Fruit fly (Drosophila melanogaster) whole organism, prepupa: ENCODE measurements around the gene CG4020.
A peak's percentile ranks its signal among the peaks of the same experiment; 100 is the strongest.

ENCODE experiments used
- Blimp-1 ChIP-seq: fragments of 200-800 bp; sonication (Bioruptor generic); optimal IDR thresholded peaks from 3 replicates; lab custom pipeline; 2017; ENCODE audit warnings: missing biosample characterization, missing genetic modification characterization, mild to moderate bottlenecking, moderate library complexity, missing genetic modification reagents
- CG10631 ChIP-seq: fragments of 200-800 bp; sonication (Bioruptor generic); optimal IDR thresholded peaks from 2 replicates; lab custom pipeline; 2016; ENCODE audit warnings: missing biosample characterization, missing genetic modification characterization
- CG10669 ChIP-seq: fragments of 200-800 bp; sonication (Bioruptor generic); optimal IDR thresholded peaks from 3 replicates; lab custom pipeline; 2018; ENCODE audit warnings: missing biosample characterization, mild to moderate bottlenecking, missing genetic modification characterization, moderate library complexity
- CG11294 ChIP-seq: fragments of 200-800 bp; sonication (Bioruptor generic); IDR thresholded peaks from 2 replicates; pipeline ENCODE4 v1.3.6; 2022; ENCODE audit warnings: missing biosample characterization, missing genetic modification characterization
- CG11762 ChIP-seq: fragments of 200-800 bp; sonication (Bioruptor generic); optimal IDR thresholded peaks from 3 replicates; lab custom pipeline; 2016; ENCODE audit warnings: missing biosample characterization, missing genetic modification characterization; ENCODE audit not compliant: insufficient read depth
- CG11902 ChIP-seq: fragments of 200-800 bp; sonication (Bioruptor generic); optimal IDR thresholded peaks from 3 replicates; lab custom pipeline; 2016; ENCODE audit warnings: missing biosample characterization, missing genetic modification characterization
- CG15336 ChIP-seq: fragments of 200-800 bp; sonication (Bioruptor generic); IDR thresholded peaks from 2 replicates; pipeline ENCODE4 v1.3.6; 2022; ENCODE audit warnings: missing biosample characterization, missing genetic modification characterization
- CG1621 ChIP-seq: fragments of 200-800 bp; sonication (Bioruptor generic); optimal IDR thresholded peaks from 3 replicates; lab custom pipeline; 2018; ENCODE audit warnings: missing biosample characterization, mild to moderate bottlenecking, missing genetic modification characterization
- CG31627 ChIP-seq: fragments of 200-800 bp; sonication (Bioruptor generic); optimal IDR thresholded peaks from 3 replicates; lab custom pipeline; 2016; ENCODE audit warnings: missing biosample characterization, missing genetic modification characterization
- CG32006 ChIP-seq: fragments of 200-800 bp; sonication (Bioruptor generic); optimal IDR thresholded peaks from 3 replicates; lab custom pipeline; 2017; ENCODE audit warnings: missing biosample characterization, mild to moderate bottlenecking, missing genetic modification characterization
- CG34406 ChIP-seq: fragments of 200-800 bp; sonication (Bioruptor generic); optimal IDR thresholded peaks from 3 replicates; lab custom pipeline; 2016; ENCODE audit warnings: missing biosample characterization, missing genetic modification characterization
- CG3919 ChIP-seq: fragments of 200-800 bp; sonication (Bioruptor generic); optimal IDR thresholded peaks from 3 replicates; lab custom pipeline; 2016; ENCODE audit warnings: missing biosample characterization, missing genetic modification characterization
- CG4318 ChIP-seq: fragments of 200-800 bp; sonication (Bioruptor generic); optimal IDR thresholded peaks from 3 replicates; lab custom pipeline; 2017; ENCODE audit warnings: missing biosample characterization, mild to moderate bottlenecking, missing genetic modification characterization
- CG6808 ChIP-seq: fragments of 200-800 bp; sonication (Bioruptor generic); optimal IDR thresholded peaks from 3 replicates; lab custom pipeline; 2017; ENCODE audit warnings: missing biosample characterization, missing genetic modification characterization, mild to moderate bottlenecking, moderate library complexity, missing genetic modification reagents
- CG6854 ChIP-seq: fragments of 200-800 bp; sonication (Bioruptor generic); optimal IDR thresholded peaks from 2 replicates; lab custom pipeline; 2017; ENCODE audit warnings: missing biosample characterization, mild to moderate bottlenecking, missing genetic modification characterization
- CG7368 ChIP-seq: fragments of 200-800 bp; sonication (Bioruptor generic); optimal IDR thresholded peaks from 3 replicates; lab custom pipeline; 2016; ENCODE audit warnings: missing biosample characterization, missing genetic modification characterization
- CG8119 ChIP-seq: fragments of 200-800 bp; sonication (Bioruptor generic); IDR thresholded peaks from 3 replicates; pipeline ENCODE4 v1.3.6; 2022; ENCODE audit warnings: missing biosample characterization, missing genetic modification characterization
- CG8319 ChIP-seq: fragments of 200-800 bp; sonication (Bioruptor generic); optimal IDR thresholded peaks from 3 replicates; lab custom pipeline; 2016; ENCODE audit warnings: missing biosample characterization, missing genetic modification characterization
- CG9139 ChIP-seq: fragments of 200-800 bp; sonication (Bioruptor generic); optimal IDR thresholded peaks from 3 replicates; lab custom pipeline; 2017; ENCODE audit warnings: missing biosample characterization, mild to moderate bottlenecking, missing genetic modification characterization
- Eip75B ChIP-seq: fragments of 200-800 bp; sonication (Bioruptor generic); optimal IDR thresholded peaks from 3 replicates; lab custom pipeline; 2016; ENCODE audit warnings: missing biosample characterization, missing genetic modification characterization
- Eip78C ChIP-seq: fragments of 200-800 bp; sonication (Bioruptor generic); peaks from one replicate; lab custom pipeline; 2016; ENCODE audit warnings: missing biosample characterization, missing genetic modification characterization
- Eip93F ChIP-seq: fragments of 200-800 bp; sonication (Bioruptor generic); optimal IDR thresholded peaks from 2 replicates; lab custom pipeline; 2016; ENCODE audit warnings: missing biosample characterization, mild to moderate bottlenecking, missing genetic modification characterization
- Ets21C ChIP-seq: fragments of 200-800 bp; sonication (Bioruptor generic); optimal IDR thresholded peaks from 3 replicates; lab custom pipeline; 2016; ENCODE audit warnings: missing biosample characterization, missing genetic modification characterization
- Ets96B ChIP-seq: fragments of 200-800 bp; optimal IDR thresholded peaks from 2 replicates; lab custom pipeline; 2019; ENCODE audit warnings: missing biosample characterization, mild to moderate bottlenecking, missing genetic modification characterization, moderate library complexity
- Gug ChIP-seq: fragments of 200-800 bp; sonication (Bioruptor generic); IDR thresholded peaks from 2 replicates; pipeline ENCODE4 v1.3.6; 2022; ENCODE audit warnings: missing biosample characterization, missing genetic modification characterization
- Hr38 ChIP-seq: sonication (Bioruptor generic); optimal IDR thresholded peaks from 2 replicates; lab custom pipeline; 2016; ENCODE audit warnings: missing biosample characterization, missing genetic modification characterization
- Hr39 ChIP-seq: fragments of 200-800 bp; sonication (Bioruptor generic); optimal IDR thresholded peaks from 2 replicates; lab custom pipeline; 2016; ENCODE audit warnings: missing biosample characterization, missing genetic modification characterization
- Hr4 ChIP-seq: fragments of 200-800 bp; sonication (Bioruptor generic); optimal IDR thresholded peaks from 3 replicates; lab custom pipeline; 2016; ENCODE audit warnings: missing biosample characterization, missing genetic modification characterization
- Lpt ChIP-seq: fragments of 200-800 bp; sonication (Bioruptor generic); optimal IDR thresholded peaks from 3 replicates; lab custom pipeline; 2016; ENCODE audit warnings: missing biosample characterization, missing genetic modification characterization
- Met ChIP-seq: fragments of 200-800 bp; sonication (Bioruptor generic); optimal IDR thresholded peaks from 3 replicates; lab custom pipeline; 2016; ENCODE audit warnings: missing biosample characterization, missing genetic modification characterization
- Smox ChIP-seq: fragments of 200-800 bp; sonication (Bioruptor generic); optimal IDR thresholded peaks from 3 replicates; lab custom pipeline; 2016; ENCODE audit warnings: missing biosample characterization, missing genetic modification characterization
- Sox102F ChIP-seq: fragments of 200-800 bp; sonication (Bioruptor generic); optimal IDR thresholded peaks from 2 replicates; lab custom pipeline; 2016; ENCODE audit warnings: missing biosample characterization, mild to moderate bottlenecking, missing genetic modification characterization
- Sox14 ChIP-seq: fragments of 200-800 bp; sonication (Bioruptor generic); optimal IDR thresholded peaks from 3 replicates; lab custom pipeline; 2016; ENCODE audit warnings: missing biosample characterization, missing genetic modification characterization
- Sox15 ChIP-seq: fragments of 200-800 bp; sonication (Bioruptor generic); optimal IDR thresholded peaks from 3 replicates; lab custom pipeline; 2016; ENCODE audit warnings: missing biosample characterization, missing genetic modification characterization
- achi ChIP-seq: fragments of 200-800 bp; sonication (Bioruptor generic); optimal IDR thresholded peaks from 3 replicates; lab custom pipeline; 2016; ENCODE audit warnings: missing biosample characterization, missing genetic modification characterization
- acj6 ChIP-seq: fragments of 200-800 bp; sonication (Bioruptor generic); optimal IDR thresholded peaks from 3 replicates; lab custom pipeline; 2016; ENCODE audit warnings: missing biosample characterization, missing genetic modification characterization
- cyc ChIP-seq: fragments of 200-800 bp; sonication (Bioruptor generic); optimal IDR thresholded peaks from 3 replicates; lab custom pipeline; 2016; ENCODE audit warnings: missing biosample characterization, missing genetic modification characterization
- esn ChIP-seq: fragments of 200-800 bp; sonication (Bioruptor generic); optimal IDR thresholded peaks from 2 replicates; lab custom pipeline; 2016; ENCODE audit warnings: missing biosample characterization, mild to moderate bottlenecking, missing genetic modification characterization, moderate library complexity
- fd59A ChIP-seq: fragments of 200-800 bp; sonication (Bioruptor generic); optimal IDR thresholded peaks from 2 replicates; lab custom pipeline; 2017; ENCODE audit warnings: missing biosample characterization, mild to moderate bottlenecking, missing genetic modification characterization, missing genetic modification reagents
- lz ChIP-seq: fragments of 200-800 bp; sonication (Bioruptor generic); optimal IDR thresholded peaks from 3 replicates; lab custom pipeline; 2016; ENCODE audit warnings: missing biosample characterization, missing genetic modification characterization
- net ChIP-seq: fragments of 200-800 bp; sonication (Bioruptor generic); optimal IDR thresholded peaks from 3 replicates; lab custom pipeline; 2016; ENCODE audit warnings: missing biosample characterization, missing genetic modification characterization
- pdm3 ChIP-seq: fragments of 200-800 bp; sonication (Bioruptor generic); optimal IDR thresholded peaks from 3 replicates; lab custom pipeline; 2016; ENCODE audit warnings: missing biosample characterization, missing genetic modification characterization
- salr ChIP-seq, 2 experiments: fragments of 200-800 bp; sonication (Bioruptor generic); optimal IDR thresholded peaks; 3 replicates each; lab custom pipeline; 2016 to 2018; ENCODE audit warnings: missing biosample characterization in 2 of 2, missing genetic modification characterization in 2 of 2, mild to moderate bottlenecking in 1 of 2
- spab ChIP-seq: fragments of 200-800 bp; sonication (Bioruptor generic); optimal IDR thresholded peaks from 2 replicates; lab custom pipeline; 2017; ENCODE audit warnings: missing biosample characterization, mild to moderate bottlenecking, missing genetic modification characterization, missing genetic modification reagents
- ss ChIP-seq, 2 experiments: fragments of 200-800 bp; sonication (Bioruptor generic); optimal IDR thresholded peaks; 2 replicates in 1 of 2; 3 replicates in 1 of 2; lab custom pipeline; 2017 to 2018; ENCODE audit warnings: mild to moderate bottlenecking in 2 of 2, missing biosample characterization in 2 of 2, missing genetic modification characterization in 2 of 2, moderate library complexity in 1 of 2
- svp ChIP-seq: fragments of 200-800 bp; sonication (Bioruptor generic); peaks from one replicate; lab custom pipeline; 2016; ENCODE audit warnings: missing biosample characterization, missing genetic modification characterization

Gene CG4020

DNA sequence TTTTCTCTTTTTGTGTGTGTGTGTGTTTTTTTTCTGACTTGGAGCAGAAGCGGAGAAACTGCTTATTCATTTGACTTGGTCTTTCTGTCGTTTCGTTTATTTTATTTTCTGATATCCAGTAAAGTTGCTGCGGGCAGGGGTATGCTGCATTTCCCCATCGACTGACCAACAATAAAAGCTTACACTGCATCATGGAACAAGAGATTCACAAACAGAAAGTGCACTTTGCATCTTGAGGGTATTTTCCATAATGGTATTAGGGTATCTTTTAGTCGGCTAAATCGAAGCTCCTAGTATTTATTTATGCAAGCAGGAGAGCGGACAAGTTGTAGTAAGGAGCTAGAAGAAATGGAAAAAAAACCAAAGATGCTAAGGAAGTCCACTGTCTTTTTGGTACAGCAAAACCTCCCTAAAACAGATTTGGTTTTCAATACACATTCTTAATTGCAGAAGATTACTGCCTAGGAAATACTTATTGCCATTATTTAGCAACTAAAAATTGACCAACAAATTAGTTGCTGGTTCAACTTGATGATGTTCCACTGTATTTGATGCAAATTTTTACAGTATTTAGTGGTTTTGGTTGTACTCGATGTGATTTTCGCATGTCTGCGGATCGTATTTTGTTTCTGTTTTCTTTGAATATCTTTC lies 26.9 kb downstream of the CG4020 start (continued):
- peak; percentile 75 for TF ChIP-seq lz (GFP tag; lab: Kevin White, UChicago)
- peak; percentile 96 for TF ChIP-seq Eip78C (GFP tag; lab: Kevin White, UChicago)
- TF ChIP-seq Sox102F (GFP tag; lab: Kevin White, UChicago) = peak; percentile 60
- peak; percentile 22 for TF ChIP-seq CG9139
- peak; percentile 82 for TF ChIP-seq cyc (GFP tag; lab: Kevin White, UChicago)
- peak; percentile 66 to 72 for TF ChIP-seq ss (GFP tag; optimal IDR thresholded peaks at IDR 0.05; lab: Kevin White, UChicago)
- peak; percentile 90 for TF ChIP-seq CG15336
- peak; percentile 86 for TF ChIP-seq svp (GFP tag; lab: Kevin White, UChicago)
- peak; percentile 68 for TF ChIP-seq esn (GFP tag; lab: Kevin White, UChicago)
- peak; percentile 74 for TF ChIP-seq acj6 (GFP tag; lab: Kevin White, UChicago)
- TF ChIP-seq CG7368 (GFP tag; lab: Kevin White, UChicago) = peak; percentile 68
- TF ChIP-seq CG8119 = peak; percentile 88
- TF ChIP-seq CG8319 (GFP tag; lab: Kevin White, UChicago) = peak; percentile 48
- TF ChIP-seq CG11902 (GFP tag; lab: Kevin White, UChicago) = peak; percentile 59
- TF ChIP-seq CG10631 (GFP tag; lab: Kevin White, UChicago) = peak; percentile 76
- TF ChIP-seq Ets96B (tag; lab: Kevin White, UChicago) = peak; percentile 80
- TF ChIP-seq Sox15 = peak; percentile 47
- peak; percentile 78 for TF ChIP-seq achi (GFP tag; lab: Kevin White, UChicago)

- peak; percentile 79 for TF ChIP-seq CG8119
- TF ChIP-seq CG11294 (GFP tag; lab: Robert Waterston, UW) = no peak
- peak; percentile 53 for TF ChIP-seq CG34406
- peak; percentile 77 for TF ChIP-seq CG10669 (GFP tag; lab: Kevin White, UChicago)
- peak; percentile 65 for TF ChIP-seq fd59A (GFP tag; lab: Kevin White, UChicago)
- TF ChIP-seq CG4318 (GFP tag; lab: Kevin White, UChicago) = peak; percentile 50
- TF ChIP-seq Eip93F = no peak
- peak; percentile 30 for TF ChIP-seq Blimp-1 (GFP tag; lab: Kevin White, UChicago)
- peak; percentile 91 for TF ChIP-seq Lpt
- no peak for TF ChIP-seq lz (GFP tag; lab: Kevin White, UChicago)
- TF ChIP-seq achi (GFP tag; lab: Kevin White, UChicago) = peak; percentile 55
- TF ChIP-seq Hr4 (GFP tag; lab: Kevin White, UChicago) = peak; percentile 23
- TF ChIP-seq net (GFP tag; lab: Kevin White, UChicago) = peak; percentile 72
- peak; percentile 1 for TF ChIP-seq CG11762
- TF ChIP-seq Smox (GFP tag; lab: Kevin White, UChicago) = no peak
- TF ChIP-seq Met = peak; percentile 28
- peak; percentile 20 for TF ChIP-seq acj6 (GFP tag; lab: Kevin White, UChicago)
- no peak for TF ChIP-seq Hr38 (GFP tag; lab: Kevin White, UChicago)
- TF ChIP-seq CG7368 (GFP tag; lab: Kevin White, UChicago) = peak; percentile 12
- peak; percentile 67 for TF ChIP-seq CG15336
- peak; percentile 55 for TF ChIP-seq Gug (GFP tag; lab: Robert Waterston, UW)
- TF ChIP-seq cyc (GFP tag; lab: Kevin White, UChicago) = no peak
- TF ChIP-seq spab (GFP tag; lab: Kevin White, UChicago) = peak; percentile 78
- peak; percentile 41 for TF ChIP-seq Eip75B (GFP tag; lab: Kevin White, UChicago)
- no peak for TF ChIP-seq Hr39 (GFP tag; lab: Kevin White, UChicago)
- TF ChIP-seq CG31627 (GFP tag; lab: Kevin White, UChicago) = no peak
- no peak for TF ChIP-seq Sox102F (GFP tag; lab: Kevin White, UChicago)
- TF ChIP-seq svp (GFP tag; lab: Kevin White, UChicago) = no peak
- peak; percentile 89 to 96 for TF ChIP-seq ss (GFP tag; optimal IDR thresholded peaks at IDR 0.05; lab: Kevin White, UChicago)
- TF ChIP-seq salr (GFP tag; optimal IDR thresholded peaks at IDR 0.05; lab: Kevin White, UChicago) = peak; percentile 73 to 74
- TF ChIP-seq Sox14 (GFP tag; lab: Kevin White, UChicago) = peak; percentile 35
- TF ChIP-seq CG3919 (GFP tag; lab: Kevin White, UChicago) = peak; percentile 42
- TF ChIP-seq CG8319 (GFP tag; lab: Kevin White, UChicago) = no peak
- no peak for TF ChIP-seq CG11902 (GFP tag; lab: Kevin White, UChicago)
- peak; percentile 78 for TF ChIP-seq CG1621 (tag; lab: Kevin White, UChicago)
- TF ChIP-seq pdm3 (GFP tag; lab: Kevin White, UChicago) = peak; percentile 61
- TF ChIP-seq CG6808 = peak; percentile 89
- TF ChIP-seq CG6854 (GFP tag; lab: Kevin White, UChicago) = peak; percentile 70
- TF ChIP-seq Ets96B (tag; lab: Kevin White, UChicago) = peak; percentile 82
- TF ChIP-seq CG32006 (GFP tag; lab: Kevin White, UChicago) = peak; percentile 84
- no peak for TF ChIP-seq Ets21C (GFP tag; lab: Kevin White, UChicago)
Measured at dm6 chrX:5935072-5935738, 29.7 kb downstream of the CG4020 start.
